Worm (Caenorhabditis elegans) whole organism, L2 larva: Measurements from ENCODE around the gene clec-52.

Source experiments
- lin-39 ChIP-seq: fragments of 150-350 bp; optimal IDR thresholded peaks from 2 replicates; lab custom pipeline; 2014; ENCODE audit warnings: missing biosample characterization, missing genetic modification reagents, missing genetic modification characterization
- nhr-11 ChIP-seq: fragments of 150-350 bp; optimal IDR thresholded peaks from 2 replicates; lab custom pipeline; 2014; ENCODE audit warnings: missing biosample characterization, missing genetic modification characterization
- nhr-23 ChIP-seq: fragments of 150-350 bp; optimal IDR thresholded peaks from 2 replicates; lab custom pipeline; 2014; ENCODE audit warnings: missing biosample characterization, missing genetic modification reagents, missing genetic modification characterization

DNA sequence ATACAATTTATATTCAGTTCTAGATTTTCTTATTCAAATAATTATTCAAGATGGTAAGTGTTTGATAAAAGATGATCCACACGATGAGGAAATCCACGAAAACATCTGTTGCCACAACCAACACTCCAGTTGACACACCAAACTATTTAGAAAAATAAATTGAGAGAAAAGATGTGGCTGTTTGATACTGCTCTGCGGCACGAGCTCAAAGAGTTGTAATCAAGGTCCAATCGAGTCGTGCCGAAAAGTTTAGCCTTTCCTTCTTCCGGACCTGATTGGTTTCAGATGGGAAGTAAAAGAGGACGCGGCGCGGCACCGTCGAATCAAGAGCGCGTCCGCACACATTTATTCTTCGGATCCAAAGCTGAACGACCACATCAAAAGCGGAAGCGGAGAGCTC lies 32.0 kb downstream of the clec-52 start:
- TF ChIP-seq lin-39 (tag; lab: Kevin White, UChicago) (no peak), nhr-11 (tag; lab: Kevin White, UChicago) (no peak), nhr-23 (no peak)
